Worm (Caenorhabditis elegans) whole organism, young adult: ENCODE measurements around the gene klp-13.

Experiments used
- B0261.1 ChIP-seq: sonication (generic microtip); optimal IDR thresholded peaks from 2 replicates; lab custom pipeline; 2016; ENCODE audit warnings: mild to moderate bottlenecking, missing genetic modification characterization, moderate library complexity, missing compliant biosample characterization
- B0336.3 ChIP-seq: fragments of 200-800 bp; sonication (Bioruptor generic); IDR thresholded peaks from 2 replicates; pipeline ENCODE4 v1.3.6; 2022; ENCODE audit warnings: missing genetic modification characterization, missing compliant biosample characterization
- F10E7.11 ChIP-seq: sonication (generic microtip); optimal IDR thresholded peaks from 2 replicates; lab custom pipeline; 2017; ENCODE audit warnings: mild to moderate bottlenecking, missing genetic modification characterization, moderate library complexity, missing compliant biosample characterization
- F33H1.4 ChIP-seq: fragments of 200-800 bp; sonication (Bioruptor generic); IDR thresholded peaks from 2 replicates; pipeline ENCODE4 v1.3.6; 2022; ENCODE audit warnings: missing genetic modification reagents, missing genetic modification characterization, missing compliant biosample characterization
- F39B2.1 ChIP-seq: fragments of 200-800 bp; sonication (Bioruptor generic); IDR thresholded peaks from 2 replicates; pipeline ENCODE4 v1.3.6; 2022; ENCODE audit warnings: missing genetic modification reagents, missing genetic modification characterization, missing compliant biosample characterization
- F49E8.2 ChIP-seq: sonication (generic microtip); optimal IDR thresholded peaks from 3 replicates; lab custom pipeline; 2017; ENCODE audit warnings: missing genetic modification characterization, mild to moderate bottlenecking, missing compliant biosample characterization, antibody characterized with exemption, moderate library complexity; ENCODE audit not compliant: insufficient read depth
- F57A8.1 ChIP-seq: fragments of 200-800 bp; sonication (Bioruptor generic); optimal IDR thresholded peaks from 2 replicates; lab custom pipeline; 2018; ENCODE audit warnings: mild to moderate bottlenecking, missing genetic modification characterization, moderate library complexity, missing compliant biosample characterization
- K12H6.12 ChIP-seq: fragments of 200-800 bp; sonication (Bioruptor generic); optimal IDR thresholded peaks from 2 replicates; lab custom pipeline; 2018; ENCODE audit warnings: mild to moderate bottlenecking, missing genetic modification characterization, missing compliant biosample characterization
- T07F8.4 ChIP-seq: sonication (generic microtip); optimal IDR thresholded peaks from 2 replicates; lab custom pipeline; 2016; ENCODE audit warnings: mild to moderate bottlenecking, missing genetic modification characterization, moderate library complexity, missing compliant biosample characterization
- Y53F4B.3 ChIP-seq: fragments of 200-800 bp; sonication (Bioruptor generic); IDR thresholded peaks from 2 replicates; pipeline ENCODE4 v1.3.6; 2022; ENCODE audit warnings: missing genetic modification reagents, missing genetic modification characterization, missing compliant biosample characterization
- Y56A3A.18 ChIP-seq: fragments of 200-800 bp; sonication (Bioruptor generic); IDR thresholded peaks from 2 replicates; pipeline ENCODE4 v1.3.6; 2022; ENCODE audit warnings: missing genetic modification reagents, missing genetic modification characterization, missing compliant biosample characterization
- Y67H2A.10 ChIP-seq: fragments of 200-800 bp; sonication (Bioruptor generic); conservative IDR thresholded peaks from 2 replicates; pipeline ENCODE4 v1.3.6; 2022; ENCODE audit warnings: missing genetic modification reagents, missing genetic modification characterization, missing compliant biosample characterization
- Y95B8A.8 ChIP-seq: fragments of 200-800 bp; sonication (Bioruptor generic); IDR thresholded peaks from 2 replicates; pipeline ENCODE4 v1.3.6; 2022; ENCODE audit warnings: missing genetic modification reagents, missing genetic modification characterization, missing compliant biosample characterization
- atf-7 ChIP-seq: sonication (generic microtip); optimal IDR thresholded peaks from 2 replicates; lab custom pipeline; 2017; ENCODE audit warnings: mild to moderate bottlenecking, missing genetic modification characterization, missing compliant biosample characterization
- attf-3 ChIP-seq: fragments of 200-800 bp; sonication (Bioruptor generic); conservative IDR thresholded peaks from 2 replicates; pipeline ENCODE4 v1.3.6; 2022; ENCODE audit warnings: missing genetic modification reagents, missing genetic modification characterization, missing compliant biosample characterization
- bed-1 ChIP-seq: fragments of 200-800 bp; sonication (Bioruptor generic); IDR thresholded peaks from 2 replicates; pipeline ENCODE4 v1.3.6; 2022; ENCODE audit warnings: missing genetic modification reagents, missing genetic modification characterization, missing compliant biosample characterization
- cebp-1 ChIP-seq, 2 experiments: fragments of 200-800 bp in 1 of 2; sonication (Bioruptor generic) in 1 of 2; sonication (generic microtip) in 1 of 2; IDR thresholded peaks in 1 of 2; optimal IDR thresholded peaks in 1 of 2; 2 replicates each; pipeline versions ENCODE4 v1.3.6 to Lab custom; 2017 to 2022; ENCODE audit warnings: missing compliant biosample characterization in 2 of 2, missing genetic modification characterization in 2 of 2, mild to moderate bottlenecking in 1 of 2, missing genetic modification reagents in 1 of 2, moderate library complexity in 1 of 2
- ceh-40 ChIP-seq: fragments of 200-800 bp; sonication (Bioruptor generic); IDR thresholded peaks from 2 replicates; pipeline ENCODE4 v1.3.6; 2022; ENCODE audit warnings: missing genetic modification characterization, missing compliant biosample characterization
- dox-1 ChIP-seq: fragments of 200-800 bp; sonication (Bioruptor generic); IDR thresholded peaks from 2 replicates; pipeline ENCODE4 v1.3.6; 2022; ENCODE audit warnings: missing genetic modification reagents, missing genetic modification characterization, missing compliant biosample characterization
- egl-44 ChIP-seq: fragments of 200-800 bp; sonication (Bioruptor generic); IDR thresholded peaks from 2 replicates; pipeline ENCODE4 v1.3.6; 2022; ENCODE audit warnings: missing genetic modification reagents, missing genetic modification characterization, missing compliant biosample characterization
- hmg-1.2 ChIP-seq: fragments of 200-800 bp; sonication (Bioruptor generic); IDR thresholded peaks from 2 replicates; pipeline ENCODE4 v1.3.6; 2022; ENCODE audit warnings: missing genetic modification reagents, missing genetic modification characterization, missing compliant biosample characterization
- hrde-1 ChIP-seq: sonication (generic microtip); optimal IDR thresholded peaks from 2 replicates; lab custom pipeline; 2016; ENCODE audit warnings: missing genetic modification characterization, mild to moderate bottlenecking, missing compliant biosample characterization, moderate library complexity, missing genotype, missing genetic modification reagents, borderline replicate concordance
- hsf-1 ChIP-seq: fragments of 200-800 bp; sonication (Bioruptor generic); IDR thresholded peaks from 2 replicates; pipeline ENCODE4 v1.3.6; 2022; ENCODE audit warnings: missing genetic modification reagents, missing genetic modification characterization, missing compliant biosample characterization
- lin-35 ChIP-seq, 3 experiments: fragments of 150-350 bp in 2 of 3; sonication (generic microtip) in 1 of 3; optimal IDR thresholded peaks; 2 replicates each; lab custom pipeline; 2014 to 2018; ENCODE audit warnings: missing biosample characterization in 3 of 3, missing genetic modification characterization in 3 of 3, missing genetic modification reagents in 3 of 3
- lin-40 ChIP-seq: sonication (generic microtip); optimal IDR thresholded peaks from 2 replicates; lab custom pipeline; 2016; ENCODE audit warnings: missing genetic modification characterization, mild to moderate bottlenecking, missing compliant biosample characterization, missing genotype, missing genetic modification reagents
- lin-54 ChIP-seq: fragments of 200-800 bp; sonication (Bioruptor generic); optimal IDR thresholded peaks from 2 replicates; lab custom pipeline; 2018; ENCODE audit warnings: mild to moderate bottlenecking, missing genetic modification characterization, missing compliant biosample characterization
- lir-1 ChIP-seq: fragments of 200-800 bp; sonication (Bioruptor generic); conservative IDR thresholded peaks from 2 replicates; pipeline ENCODE4 v1.3.6; 2022; ENCODE audit warnings: missing genetic modification reagents, missing genetic modification characterization, missing compliant biosample characterization
- madf-10 ChIP-seq: sonication (generic microtip); optimal IDR thresholded peaks from 2 replicates; lab custom pipeline; 2016; ENCODE audit warnings: mild to moderate bottlenecking, missing genetic modification characterization, missing compliant biosample characterization
- mes-4 ChIP-seq: sonication (generic microtip); optimal IDR thresholded peaks from 2 replicates; lab custom pipeline; 2016; ENCODE audit warnings: missing genotype, missing genetic modification characterization, missing compliant biosample characterization
- nfya-2 ChIP-seq: fragments of 200-800 bp; sonication (Bioruptor generic); IDR thresholded peaks from 2 replicates; pipeline ENCODE4 v1.3.6; 2022; ENCODE audit warnings: missing genetic modification reagents, missing genetic modification characterization, missing compliant biosample characterization
- nhr-120 ChIP-seq: fragments of 200-800 bp; sonication (Bioruptor generic); IDR thresholded peaks from 2 replicates; pipeline ENCODE4 v1.3.6; 2022; ENCODE audit warnings: missing genetic modification characterization, missing compliant biosample characterization
- nhr-80 ChIP-seq: sonication (generic microtip); optimal IDR thresholded peaks from 2 replicates; lab custom pipeline; 2016; ENCODE audit warnings: missing genetic modification characterization, missing compliant biosample characterization
- nhr-90 ChIP-seq: sonication (generic microtip); optimal IDR thresholded peaks from 2 replicates; lab custom pipeline; 2016; ENCODE audit warnings: missing genotype, mild to moderate bottlenecking, missing genetic modification characterization, missing compliant biosample characterization
- pbrm-1 ChIP-seq: fragments of 200-800 bp; sonication (Bioruptor generic); IDR thresholded peaks from 2 replicates; pipeline ENCODE4 v1.3.6; 2022; ENCODE audit warnings: missing genetic modification reagents, missing genetic modification characterization, missing compliant biosample characterization
- sdz-38 ChIP-seq: sonication (generic microtip); optimal IDR thresholded peaks from 2 replicates; lab custom pipeline; 2016; ENCODE audit warnings: missing genotype, missing genetic modification characterization, missing compliant biosample characterization
- sea-2 ChIP-seq: fragments of 200-800 bp; sonication (Bioruptor generic); IDR thresholded peaks from 2 replicates; pipeline ENCODE4 v1.3.6; 2022; ENCODE audit warnings: missing genetic modification characterization, missing compliant biosample characterization
- somi-1 ChIP-seq: fragments of 200-800 bp; sonication (Bioruptor generic); optimal IDR thresholded peaks from 2 replicates; lab custom pipeline; 2018; ENCODE audit warnings: mild to moderate bottlenecking, missing genetic modification characterization, missing compliant biosample characterization
- tbx-9 ChIP-seq: sonication (generic microtip); optimal IDR thresholded peaks from 2 replicates; lab custom pipeline; 2016; ENCODE audit warnings: borderline replicate concordance, missing genetic modification characterization, inconsistent platforms, missing compliant biosample characterization
- unc-130 ChIP-seq: sonication (generic microtip); optimal IDR thresholded peaks from 2 replicates; lab custom pipeline; 2016; ENCODE audit warnings: missing genetic modification reagents, missing genetic modification characterization, missing compliant biosample characterization
- zfh-2 ChIP-seq: fragments of 200-800 bp; sonication (Bioruptor generic); conservative IDR thresholded peaks from 2 replicates; pipeline ENCODE4 v1.3.6; 2022; ENCODE audit warnings: missing genetic modification reagents, missing genetic modification characterization, missing compliant biosample characterization
- zim-3 ChIP-seq: sonication (generic microtip); optimal IDR thresholded peaks from 2 replicates; lab custom pipeline; 2017; ENCODE audit warnings: mild to moderate bottlenecking, missing genetic modification characterization, moderate library complexity, missing compliant biosample characterization
- ztf-22 ChIP-seq: fragments of 200-800 bp; sonication (Bioruptor generic); optimal IDR thresholded peaks from 2 replicates; lab custom pipeline; 2018; ENCODE audit warnings: mild to moderate bottlenecking, missing genetic modification characterization, moderate library complexity, missing compliant biosample characterization
- ztf-26 ChIP-seq: sonication (generic microtip); optimal IDR thresholded peaks from 2 replicates; lab custom pipeline; 2017; ENCODE audit warnings: missing genetic modification characterization, missing compliant biosample characterization

Gene klp-13

ce11 chrX:5984581-5985039, at the start of gene klp-13 (continued):
- TF ChIP-seq lir-1 (GFP tag; lab: Robert Waterston, UW) (no peak), bed-1 (GFP tag; lab: Robert Waterston, UW) (no peak), F10E7.11 (tag; lab: Kevin White, UChicago) (no peak), lin-40 (peak; percentile 78), atf-7 (tag; lab: Kevin White, UChicago) (no peak), B0261.1 (no peak), F57A8.1 (GFP tag; lab: Kevin White, UChicago) (peak; percentile 55), nhr-80 (tag; lab: Kevin White, UChicago) (peak; percentile 70)

- TF ChIP-seq ceh-40 (GFP tag; lab: Robert Waterston, UW): no peak
Observed at ce11 chrX:5935473-5935872, 49.3 kb upstream of the klp-13 start, which contains the start of gene C46F4.3. Gene C46F4.3, plus strand, starts transcription at chrX:5935773.

ce11 chrX:5941325-5941724, 43.5 kb upstream of the klp-13 start:
- TF ChIP-seq B0336.3 (GFP tag; lab: Robert Waterston, UW) (no peak), nhr-80 (tag; lab: Kevin White, UChicago) (peak; percentile 4)

- TF ChIP-seq T07F8.4 (tag; lab: Kevin White, UChicago) (no peak), bed-1 (GFP tag; lab: Robert Waterston, UW) (no peak), nfya-2 (GFP tag; lab: Robert Waterston, UW) (no peak), Y56A3A.18 (GFP tag; lab: Robert Waterston, UW) (no peak), egl-44 (GFP tag; lab: Robert Waterston, UW) (no peak), F39B2.1 (no peak), atf-7 (tag; lab: Kevin White, UChicago) (no peak), nhr-90 (tag; lab: Kevin White, UChicago) (no peak), zfh-2 (GFP tag; lab: Robert Waterston, UW) (no peak), cebp-1 (GFP tag; IDR thresholded peaks at IDR 0.05; lab: Robert Waterston, UW) (0 out of 2 replicates have a peak, but pooled peaks have one; percentile 25), cebp-1 (tag; optimal IDR thresholded peaks at IDR 0.05; lab: Kevin White, UChicago) (peak; percentile 40), attf-3 (GFP tag; lab: Robert Waterston, UW) (no peak), mes-4 (tag; lab: Kevin White, UChicago) (no peak), nhr-80 (tag; lab: Kevin White, UChicago) (no peak), somi-1 (peak; percentile 53), nhr-120 (GFP tag; lab: Robert Waterston, UW) (no peak), ztf-22 (no peak), hsf-1 (GFP tag; lab: Robert Waterston, UW) (no peak), pbrm-1 (GFP tag; lab: Robert Waterston, UW) (no peak), F49E8.2 (tag; lab: Kevin White, UChicago) (no peak), Y67H2A.10 (GFP tag; lab: Robert Waterston, UW) (no peak), hmg-1.2 (GFP tag; lab: Robert Waterston, UW) (peak; percentile 21; the same call in 1 of the 2 replicates), unc-130 (GFP tag; lab: Kevin White, UChicago) (no peak), hrde-1 (tag; lab: Kevin White, UChicago) (no peak), sdz-38 (tag; lab: Kevin White, UChicago) (no peak), lin-54 (no peak), sea-2 (GFP tag; lab: Robert Waterston, UW) (no peak), Y53F4B.3 (no peak), madf-10 (tag; lab: Kevin White, UChicago) (no peak), zim-3 (tag; lab: Kevin White, UChicago) (no peak), dox-1 (0 out of 2 replicates have a peak, but pooled peaks have one; percentile 8), tbx-9 (no peak), lin-35 (GFP tag; optimal IDR thresholded peaks at IDR 0.05; lab: Kevin White, UChicago) (no peak), K12H6.12 (tag; lab: Kevin White, UChicago) (peak; percentile 11), Y95B8A.8 (GFP tag; lab: Robert Waterston, UW) (no peak), F33H1.4 (GFP tag; lab: Robert Waterston, UW) (no peak), ztf-26 (tag; lab: Kevin White, UChicago) (peak; percentile 8)
Observed at ce11 chrX:5942171-5942570, 42.6 kb upstream of the klp-13 start.
